Fruit fly (Drosophila melanogaster) whole organism, embryonic: ENCODE results near the gene nAChRalpha7.

ENCODE experiments used
- Antp ChIP-seq: fragments of 200-800 bp; sonication (Bioruptor generic); optimal IDR thresholded peaks from 3 replicates; lab custom pipeline; 2016; ENCODE audit warnings: missing biosample characterization, missing genetic modification characterization
- Atf6 ChIP-seq: fragments of 200-800 bp; sonication (Bioruptor generic); IDR thresholded peaks from 2 replicates; pipeline ENCODE4 v1.3.6; 2022; ENCODE audit warnings: missing biosample characterization, missing genetic modification characterization
- C15 ChIP-seq: fragments of 200-800 bp; sonication (Bioruptor generic); IDR thresholded peaks from 3 replicates; pipeline ENCODE4 v1.3.6; 2022; ENCODE audit warnings: missing biosample characterization, missing genetic modification characterization
- CG10565 ChIP-seq: fragments of 200-800 bp; sonication (Bioruptor generic); optimal IDR thresholded peaks from 3 replicates; lab custom pipeline; 2016; ENCODE audit warnings: missing biosample characterization, mild to moderate bottlenecking, missing genetic modification characterization
- CG11504 ChIP-seq: fragments of 200-800 bp; sonication (Bioruptor generic); optimal IDR thresholded peaks from 3 replicates; lab custom pipeline; 2019; ENCODE audit warnings: missing biosample characterization, mild to moderate bottlenecking, missing genetic modification characterization, moderate library complexity
- CG11723 ChIP-seq: fragments of 200-800 bp; sonication (Bioruptor generic); optimal IDR thresholded peaks from 2 replicates; lab custom pipeline; 2017; ENCODE audit warnings: missing biosample characterization, mild to moderate bottlenecking, missing genetic modification characterization
- CG12391 ChIP-seq: fragments of 200-800 bp; sonication (Bioruptor generic); optimal IDR thresholded peaks from 3 replicates; lab custom pipeline; 2018; ENCODE audit warnings: missing biosample characterization, mild to moderate bottlenecking, missing genetic modification characterization, moderate library complexity
- CG12659 ChIP-seq: fragments of 200-800 bp; sonication (Bioruptor generic); optimal IDR thresholded peaks from 3 replicates; lab custom pipeline; 2017; ENCODE audit warnings: mild to moderate bottlenecking, missing biosample characterization, missing genetic modification reagents, missing genetic modification characterization
- CG14667 ChIP-seq: fragments of 200-800 bp; sonication (Bioruptor generic); IDR thresholded peaks from 2 replicates; pipeline ENCODE4 v1.3.6; 2022; ENCODE audit warnings: missing biosample characterization, missing genetic modification characterization
- CG15479 ChIP-seq: fragments of 200-800 bp; sonication (Bioruptor generic); optimal IDR thresholded peaks from 3 replicates; lab custom pipeline; 2019; ENCODE audit warnings: missing biosample characterization, mild to moderate bottlenecking, missing genetic modification characterization, moderate library complexity
- CG1647 ChIP-seq: fragments of 200-800 bp; sonication (Bioruptor generic); optimal IDR thresholded peaks from 3 replicates; lab custom pipeline; 2016; ENCODE audit warnings: missing biosample characterization, missing genetic modification characterization
- CG18599 ChIP-seq: fragments of 200-800 bp; sonication (Bioruptor generic); optimal IDR thresholded peaks from 3 replicates; lab custom pipeline; 2017; ENCODE audit warnings: missing biosample characterization, missing genetic modification characterization, mild to moderate bottlenecking, moderate library complexity, missing genetic modification reagents
- CG18619 ChIP-seq: fragments of 200-800 bp; sonication (Bioruptor generic); optimal IDR thresholded peaks from 3 replicates; lab custom pipeline; 2017; ENCODE audit warnings: missing biosample characterization, mild to moderate bottlenecking, missing genetic modification characterization
- CG2712 ChIP-seq: fragments of 200-800 bp; optimal IDR thresholded peaks from 3 replicates; lab custom pipeline; 2019; ENCODE audit warnings: missing biosample characterization, mild to moderate bottlenecking, missing genetic modification characterization, moderate library complexity
- CG3407 ChIP-seq: fragments of 200-800 bp; sonication (Bioruptor generic); optimal IDR thresholded peaks from 2 replicates; lab custom pipeline; 2018; ENCODE audit warnings: missing biosample characterization, mild to moderate bottlenecking, missing genetic modification characterization
- CG3726 ChIP-seq: fragments of 200-800 bp; sonication (Bioruptor generic); IDR thresholded peaks from 3 replicates; pipeline ENCODE4, ENCODE4 v1.3.6; 2022; ENCODE audit warnings: missing biosample characterization, missing genetic modification characterization
- CG3838 ChIP-seq: fragments of 200-800 bp; sonication (Bioruptor generic); optimal IDR thresholded peaks from 3 replicates; lab custom pipeline; 2016; ENCODE audit warnings: missing biosample characterization, missing genetic modification characterization
- CG4360 ChIP-seq: fragments of 200-800 bp; sonication (Bioruptor generic); IDR thresholded peaks from 2 replicates; pipeline ENCODE4 v1.3.6; 2022; ENCODE audit warnings: missing biosample characterization, missing genetic modification characterization
- CG6175 ChIP-seq: fragments of 200-800 bp; sonication (Bioruptor generic); IDR thresholded peaks from 3 replicates; pipeline ENCODE4 v1.3.6; 2022; ENCODE audit warnings: missing biosample characterization, missing genetic modification characterization
- CG6272 ChIP-seq: fragments of 200-800 bp; sonication (Bioruptor generic); IDR thresholded peaks from 2 replicates; pipeline ENCODE4 v1.3.6; 2022; ENCODE audit warnings: missing biosample characterization, missing genetic modification characterization
- CG6689 ChIP-seq: fragments of 200-800 bp; sonication (Bioruptor generic); IDR thresholded peaks from 2 replicates; pipeline ENCODE4 v1.3.6; 2022; ENCODE audit warnings: missing biosample characterization, missing genetic modification characterization
- CG7372 ChIP-seq: fragments of 200-800 bp; sonication (Bioruptor generic); IDR thresholded peaks from 2 replicates; pipeline ENCODE4 v1.3.6; 2022; ENCODE audit warnings: missing biosample characterization, missing genetic modification characterization
- Camta ChIP-seq: fragments of 200-800 bp; sonication (Bioruptor generic); optimal IDR thresholded peaks from 2 replicates; lab custom pipeline; 2016; ENCODE audit warnings: missing biosample characterization, missing genetic modification characterization
- E2f2 ChIP-seq: fragments of 200-800 bp; sonication (Bioruptor generic); IDR thresholded peaks from 2 replicates; pipeline ENCODE4 v1.3.6; 2022; ENCODE audit warnings: missing biosample characterization, missing genetic modification characterization
- Gsc ChIP-seq: fragments of 200-800 bp; sonication (Bioruptor generic); IDR thresholded peaks from 2 replicates; pipeline ENCODE4 v1.3.6; 2022; ENCODE audit warnings: missing biosample characterization, missing genetic modification characterization
- Gug ChIP-seq: fragments of 200-800 bp; sonication (Bioruptor generic); IDR thresholded peaks from 4 replicates; pipeline ENCODE4 v1.3.6; 2022; ENCODE audit warnings: missing biosample characterization, missing genetic modification characterization
- HmgZ ChIP-seq: fragments of 200-800 bp; sonication (Bioruptor generic); optimal IDR thresholded peaks from 2 replicates; lab custom pipeline; 2018; ENCODE audit warnings: missing biosample characterization, mild to moderate bottlenecking, missing genetic modification characterization
- Hmr ChIP-seq: fragments of 200-800 bp; sonication (Bioruptor generic); optimal IDR thresholded peaks from 3 replicates; lab custom pipeline; 2017; ENCODE audit warnings: mild to moderate bottlenecking, missing biosample characterization, missing genetic modification reagents, missing genetic modification characterization
- Lim3 ChIP-seq: fragments of 200-800 bp; sonication (Bioruptor generic); IDR thresholded peaks from 2 replicates; pipeline ENCODE4 v1.3.6; 2022; ENCODE audit warnings: missing biosample characterization, missing genetic modification characterization
- Mes4 ChIP-seq: fragments of 200-800 bp; sonication (Bioruptor generic); optimal IDR thresholded peaks from 2 replicates; lab custom pipeline; 2016; ENCODE audit warnings: missing biosample characterization, missing genetic modification characterization
- NFAT ChIP-seq: fragments of 200-800 bp; sonication (Bioruptor generic); IDR thresholded peaks from 2 replicates; pipeline ENCODE4 v1.3.6; 2022; ENCODE audit warnings: missing biosample characterization, missing genetic modification characterization
- YL-1 ChIP-seq: fragments of 200-800 bp; sonication (Bioruptor generic); optimal IDR thresholded peaks from 3 replicates; lab custom pipeline; 2017; ENCODE audit warnings: missing biosample characterization, mild to moderate bottlenecking, missing genetic modification characterization
- al ChIP-seq: fragments of 200-800 bp; sonication (Bioruptor generic); IDR thresholded peaks from 2 replicates; pipeline ENCODE4 v1.3.6; 2022; ENCODE audit warnings: missing biosample characterization, missing genetic modification characterization
- amos ChIP-seq: fragments of 200-800 bp; sonication (Bioruptor generic); IDR thresholded peaks from 2 replicates; pipeline ENCODE4 v1.3.6; 2022; ENCODE audit warnings: missing biosample characterization, missing genetic modification characterization; ENCODE audit not compliant: partially characterized antibody
- ara ChIP-seq: fragments of 200-800 bp; sonication (Bioruptor generic); IDR thresholded peaks from 2 replicates; pipeline ENCODE4 v1.3.6; 2022; ENCODE audit warnings: missing biosample characterization, missing genetic modification characterization
- br ChIP-seq: fragments of >200 bp; optimal IDR thresholded peaks from 2 replicates; lab custom pipeline; 2017
- cas ChIP-seq: fragments of 200-800 bp; sonication (Bioruptor generic); IDR thresholded peaks from 2 replicates; pipeline ENCODE4 v1.3.6; 2022; ENCODE audit warnings: missing biosample characterization, missing genetic modification characterization
- crc ChIP-seq: fragments of 200-800 bp; sonication (Bioruptor generic); optimal IDR thresholded peaks from 2 replicates; lab custom pipeline; 2016; ENCODE audit warnings: missing biosample characterization, missing genetic modification characterization
- exex ChIP-seq: fragments of 200-800 bp; sonication (Bioruptor generic); optimal IDR thresholded peaks from 4 replicates; lab custom pipeline; 2018; ENCODE audit warnings: missing biosample characterization, mild to moderate bottlenecking, missing genetic modification characterization, moderate library complexity
- fd3F ChIP-seq: fragments of 200-800 bp; sonication (Bioruptor generic); optimal IDR thresholded peaks from 2 replicates; lab custom pipeline; 2018; ENCODE audit warnings: missing biosample characterization, mild to moderate bottlenecking, missing genetic modification characterization, moderate library complexity
- gsb-n ChIP-seq: fragments of 200-800 bp; sonication (Bioruptor generic); optimal IDR thresholded peaks from 3 replicates; lab custom pipeline; 2018; ENCODE audit warnings: missing biosample characterization, mild to moderate bottlenecking, missing genetic modification characterization
- gt ChIP-seq: fragments of 200-800 bp; sonication (Bioruptor generic); IDR thresholded peaks from 2 replicates; pipeline ENCODE4 v1.3.6; 2022; ENCODE audit warnings: missing biosample characterization, missing genetic modification characterization
- klu ChIP-seq: fragments of 200-800 bp; sonication (Bioruptor generic); IDR thresholded peaks from 2 replicates; pipeline ENCODE4 v1.3.6; 2022; ENCODE audit warnings: missing biosample characterization, missing genetic modification characterization
- kni ChIP-seq: fragments of 200-800 bp; sonication (Bioruptor generic); optimal IDR thresholded peaks from 3 replicates; lab custom pipeline; 2017; ENCODE audit warnings: mild to moderate bottlenecking, missing biosample characterization, missing genetic modification reagents, missing genetic modification characterization
- nau ChIP-seq: fragments of 200-800 bp; sonication (Bioruptor generic); optimal IDR thresholded peaks from 3 replicates; lab custom pipeline; 2017; ENCODE audit warnings: missing biosample characterization, mild to moderate bottlenecking, missing genetic modification characterization, missing genetic modification reagents
- pnt ChIP-seq: fragments of 200-800 bp; sonication (Bioruptor generic); optimal IDR thresholded peaks from 3 replicates; lab custom pipeline; 2016; ENCODE audit warnings: missing biosample characterization, missing genetic modification characterization
- pros ChIP-seq: fragments of 200-800 bp; sonication (Bioruptor generic); optimal IDR thresholded peaks from 3 replicates; lab custom pipeline; 2019; ENCODE audit warnings: missing biosample characterization, mild to moderate bottlenecking, missing genetic modification characterization, moderate library complexity
- repo ChIP-seq: fragments of 200-800 bp; sonication (Bioruptor generic); optimal IDR thresholded peaks from 2 replicates; lab custom pipeline; 2016; ENCODE audit warnings: missing biosample characterization, missing genetic modification characterization
- ttk ChIP-seq: fragments of 200-800 bp; sonication (Bioruptor generic); IDR thresholded peaks from 2 replicates; pipeline ENCODE4 v2.1.2; 2022; ENCODE audit warnings: missing biosample characterization, missing genetic modification characterization
- tx ChIP-seq: fragments of 200-800 bp; sonication (Bioruptor generic); optimal IDR thresholded peaks from 2 replicates; lab custom pipeline; 2016; ENCODE audit warnings: missing biosample characterization, missing genetic modification characterization

The nAChRalpha7 gene

DNA sequence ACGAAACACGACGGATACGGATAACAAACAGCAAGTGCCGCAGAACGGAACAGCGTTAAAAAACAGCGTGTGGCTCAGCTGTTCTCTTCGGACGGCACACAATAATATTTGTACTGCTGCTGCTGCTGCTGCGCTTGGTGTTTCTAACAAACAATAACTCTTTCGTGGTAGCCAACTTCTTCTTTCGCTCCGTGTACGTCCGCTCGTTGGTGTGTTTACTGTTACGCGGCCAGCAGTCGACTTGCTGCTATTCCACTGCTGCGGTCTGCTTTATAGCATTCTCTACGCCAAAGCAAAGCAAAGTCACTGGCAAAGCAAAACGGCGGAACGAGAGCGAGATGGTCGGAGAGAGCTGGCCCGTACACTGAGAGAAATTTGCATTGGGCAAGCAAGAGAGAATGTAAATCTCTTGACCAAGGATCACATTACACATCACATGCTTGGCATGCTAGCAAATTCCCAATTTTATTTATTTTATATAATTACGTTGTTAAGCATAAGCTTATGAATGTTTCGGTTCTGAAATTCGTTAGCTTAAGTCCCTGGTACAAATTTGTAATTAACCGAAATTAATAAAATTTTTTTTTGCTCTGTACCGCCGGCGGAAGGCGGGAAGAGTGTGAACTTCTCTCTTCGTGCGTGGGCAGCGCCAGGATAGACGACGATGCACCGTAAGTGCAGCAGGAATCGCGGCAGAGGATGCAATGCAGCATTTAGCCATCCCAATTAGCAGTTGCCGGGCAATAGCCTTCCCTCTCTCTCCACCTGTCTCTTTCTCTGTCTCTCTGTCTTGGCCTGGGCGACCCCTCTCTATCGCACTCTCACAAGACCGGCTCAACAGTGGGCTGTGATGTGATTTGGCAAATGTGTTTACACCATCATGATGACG, 26.2 kb downstream of the nAChRalpha7 start, which contains the start of gene out (continued):
- peak; percentile 94 for TF ChIP-seq CG18619 (GFP tag; lab: Kevin White, UChicago)
- TF ChIP-seq CG14667 (GFP tag; lab: Robert Waterston, UW), result peak; percentile 91
- peak; percentile 91 for TF ChIP-seq kni (GFP tag; lab: Kevin White, UChicago)
- TF ChIP-seq pnt, result peak; percentile 78
- TF ChIP-seq exex (tag; lab: Kevin White, UChicago), result peak; percentile 69
- TF ChIP-seq CG3838 (GFP tag; lab: Kevin White, UChicago), result peak; percentile 68
- TF ChIP-seq ara (GFP tag; lab: Robert Waterston, UW), result peak; percentile 94
- TF ChIP-seq Hmr, result peak; percentile 93
- TF ChIP-seq nau, result peak; percentile 83
- TF ChIP-seq klu (GFP tag; lab: Robert Waterston, UW), result peak; percentile 91
- TF ChIP-seq Lim3, result peak; percentile 84
- peak; percentile 78 for TF ChIP-seq Mes4
- peak; percentile 66 for TF ChIP-seq CG10565 (GFP tag; lab: Kevin White, UChicago)
- TF ChIP-seq YL-1 (GFP tag; lab: Kevin White, UChicago), result peak; percentile 75
- peak; percentile 96 for TF ChIP-seq CG2712
- TF ChIP-seq pros, result peak; percentile 32
- TF ChIP-seq amos, result peak; percentile 32; the same call in 1 of the 2 replicates
- TF ChIP-seq CG6175, result peak; percentile 87
- peak; percentile 90 for TF ChIP-seq al
- peak; percentile 94 for TF ChIP-seq CG11723 (GFP tag; lab: Kevin White, UChicago)
- peak; percentile 94 for TF ChIP-seq CG11504 (tag; lab: Kevin White, UChicago)
- peak; percentile 88 for TF ChIP-seq HmgZ
- peak; percentile 89 for TF ChIP-seq CG3407 (GFP tag; lab: Kevin White, UChicago)
- peak; percentile 65 for TF ChIP-seq tx (GFP tag; lab: Kevin White, UChicago)
- TF ChIP-seq gt (GFP tag; lab: Robert Waterston, UW), result peak; percentile 87
- TF ChIP-seq Gsc, result peak; percentile 90
- peak; percentile 94 for TF ChIP-seq ttk (GFP tag; lab: Robert Waterston, UW)
- TF ChIP-seq CG12391 (tag; lab: Kevin White, UChicago), result peak; percentile 95
- peak; percentile 94 for TF ChIP-seq CG18599 (GFP tag; lab: Kevin White, UChicago)
- TF ChIP-seq Gug (GFP tag; lab: Robert Waterston, UW), result peak; percentile 92
- peak; percentile 93 for TF ChIP-seq CG3726 (GFP tag; lab: Robert Waterston, UW)
- peak; percentile 95 for TF ChIP-seq Atf6 (GFP tag; lab: Robert Waterston, UW)
- peak; percentile 88 for TF ChIP-seq gsb-n (tag; lab: Kevin White, UChicago)
- peak; percentile 76 for TF ChIP-seq Antp
- no peak for TF ChIP-seq br (lab: Kevin White, UChicago)
- peak; percentile 88 for TF ChIP-seq CG6272 (GFP tag; lab: Robert Waterston, UW)
- TF ChIP-seq CG4360, result peak; percentile 71
- peak; percentile 63 for TF ChIP-seq repo (GFP tag; lab: Kevin White, UChicago)
- peak; percentile 96 for TF ChIP-seq CG12659 (GFP tag; lab: Kevin White, UChicago)
- peak; percentile 87 for TF ChIP-seq C15 (GFP tag; lab: Robert Waterston, UW)
- peak; percentile 87 for TF ChIP-seq fd3F (GFP tag; lab: Kevin White, UChicago)
- peak; percentile 66 for TF ChIP-seq CG15479 (GFP tag; lab: Kevin White, UChicago)
- TF ChIP-seq CG7372 (GFP tag; lab: Robert Waterston, UW), result peak; percentile 93
- TF ChIP-seq E2f2, result peak; percentile 78
- peak; percentile 72 for TF ChIP-seq cas (GFP tag; lab: Robert Waterston, UW)
- peak; percentile 69 for TF ChIP-seq crc (GFP tag; lab: Kevin White, UChicago)
- peak; percentile 86 for TF ChIP-seq Camta
- peak; percentile 79 for TF ChIP-seq CG1647 (GFP tag; lab: Kevin White, UChicago)
- peak; percentile 89 for TF ChIP-seq NFAT (GFP tag; lab: Robert Waterston, UW)
- peak; percentile 96 for TF ChIP-seq CG6689 (GFP tag; lab: Robert Waterston, UW)
